Fruit fly (Drosophila melanogaster) whole organism, embryonic: ENCODE measurements around the gene Hasp.

Source experiments
- Abd-B ChIP-seq: fragments of 200-800 bp; sonication (Bioruptor generic); optimal IDR thresholded peaks from 2 replicates; lab custom pipeline; 2018; ENCODE audit warnings: missing biosample characterization, mild to moderate bottlenecking, missing genetic modification characterization, moderate library complexity
- Adf1 ChIP-seq: fragments of 200-800 bp; sonication (Bioruptor generic); IDR thresholded peaks from 2 replicates; pipeline ENCODE4 v1.3.6; 2022; ENCODE audit warnings: missing biosample characterization, missing genetic modification characterization
- CG10431 ChIP-seq: fragments of 200-800 bp; sonication (Bioruptor generic); optimal IDR thresholded peaks from 3 replicates; lab custom pipeline; 2018; ENCODE audit warnings: missing biosample characterization, mild to moderate bottlenecking, missing genetic modification characterization
- CG10979 ChIP-seq: fragments of 200-800 bp; sonication (Bioruptor generic); optimal IDR thresholded peaks from 2 replicates; lab custom pipeline; 2018; ENCODE audit warnings: missing biosample characterization, mild to moderate bottlenecking, missing genetic modification characterization, moderate library complexity
- CG11085 ChIP-seq: fragments of 200-800 bp; sonication (Bioruptor generic); IDR thresholded peaks from 2 replicates; pipeline ENCODE4 v1.3.6; 2022; ENCODE audit warnings: missing biosample characterization, missing genetic modification characterization
- CG12744 ChIP-seq: fragments of 200-800 bp; sonication (Bioruptor generic); optimal IDR thresholded peaks from 2 replicates; lab custom pipeline; 2016; ENCODE audit warnings: missing biosample characterization, missing genetic modification characterization
- CG13123 ChIP-seq: fragments of 200-800 bp; sonication (Bioruptor generic); optimal IDR thresholded peaks from 2 replicates; lab custom pipeline; 2016; ENCODE audit warnings: missing biosample characterization, missing genetic modification characterization
- CG13424 ChIP-seq: fragments of 200-800 bp; sonication (Bioruptor generic); optimal IDR thresholded peaks from 2 replicates; lab custom pipeline; 2019; ENCODE audit warnings: missing biosample characterization, mild to moderate bottlenecking, missing genetic modification characterization, moderate library complexity
- CG14667 ChIP-seq: fragments of 200-800 bp; sonication (Bioruptor generic); IDR thresholded peaks from 2 replicates; pipeline ENCODE4 v1.3.6; 2022; ENCODE audit warnings: missing biosample characterization, missing genetic modification characterization
- CG15011 ChIP-seq: fragments of 200-800 bp; sonication (Bioruptor generic); optimal IDR thresholded peaks from 3 replicates; lab custom pipeline; 2018; ENCODE audit warnings: missing biosample characterization, mild to moderate bottlenecking, missing genetic modification characterization
- CG15514 ChIP-seq: fragments of 200-800 bp; sonication (Bioruptor generic); optimal IDR thresholded peaks from 3 replicates; lab custom pipeline; 2017; ENCODE audit warnings: missing biosample characterization, missing genetic modification characterization, mild to moderate bottlenecking, moderate library complexity, missing genetic modification reagents
- CG1602 ChIP-seq: fragments of 200-800 bp; sonication (Bioruptor generic); optimal IDR thresholded peaks from 3 replicates; lab custom pipeline; 2016; ENCODE audit warnings: missing biosample characterization, missing genetic modification characterization
- CG16863 ChIP-seq: fragments of 200-800 bp; sonication (Bioruptor generic); optimal IDR thresholded peaks from 3 replicates; lab custom pipeline; 2016; ENCODE audit warnings: missing biosample characterization, missing genetic modification characterization
- CG17829 ChIP-seq: fragments of 200-800 bp; optimal IDR thresholded peaks from 2 replicates; lab custom pipeline; 2019; ENCODE audit warnings: missing biosample characterization, mild to moderate bottlenecking, missing genetic modification characterization, moderate library complexity
- CG2120 ChIP-seq: fragments of 200-800 bp; sonication (Bioruptor generic); optimal IDR thresholded peaks from 3 replicates; lab custom pipeline; 2016; ENCODE audit warnings: missing biosample characterization, missing genetic modification characterization
- CG2678 ChIP-seq: fragments of 200-800 bp; sonication (Bioruptor generic); optimal IDR thresholded peaks from 3 replicates; lab custom pipeline; 2019; ENCODE audit warnings: missing biosample characterization, mild to moderate bottlenecking, missing genetic modification characterization, moderate library complexity
- CG5180 ChIP-seq: fragments of 200-800 bp; sonication (Bioruptor generic); optimal IDR thresholded peaks from 3 replicates; lab custom pipeline; 2017; ENCODE audit warnings: missing biosample characterization, missing genetic modification characterization, mild to moderate bottlenecking, moderate library complexity, missing genetic modification reagents
- Chrac-16 ChIP-seq: fragments of 200-800 bp; sonication (Bioruptor generic); optimal IDR thresholded peaks from 3 replicates; lab custom pipeline; 2016; ENCODE audit warnings: missing biosample characterization, missing genetic modification characterization
- Dfd ChIP-seq, 2 experiments: fragments of >200 bp; optimal IDR thresholded peaks; 2 replicates each; lab custom pipeline; 2017; ENCODE audit warnings: missing biosample characterization in 2 of 2, missing genetic modification characterization in 2 of 2
- Fer3 ChIP-seq: fragments of 200-800 bp; sonication (Bioruptor generic); optimal IDR thresholded peaks from 2 replicates; lab custom pipeline; 2018; ENCODE audit warnings: missing biosample characterization, mild to moderate bottlenecking, missing genetic modification characterization, moderate library complexity
- HLHmδ ChIP-seq: fragments of 200-800 bp; sonication (Bioruptor generic); optimal IDR thresholded peaks from 2 replicates; lab custom pipeline; 2018; ENCODE audit warnings: missing biosample characterization, mild to moderate bottlenecking, missing genetic modification characterization, moderate library complexity
- Hey ChIP-seq: fragments of 200-800 bp; sonication (Bioruptor generic); optimal IDR thresholded peaks from 3 replicates; lab custom pipeline; 2018; ENCODE audit warnings: missing biosample characterization, mild to moderate bottlenecking, missing genetic modification characterization
- HmgD ChIP-seq: fragments of 200-800 bp; sonication (Bioruptor generic); optimal IDR thresholded peaks from 3 replicates; lab custom pipeline; 2016; ENCODE audit warnings: missing biosample characterization, missing genetic modification characterization
- Hmx ChIP-seq: fragments of 200-800 bp; sonication (Bioruptor generic); optimal IDR thresholded peaks from 2 replicates; lab custom pipeline; 2016; ENCODE audit warnings: missing biosample characterization, missing genetic modification characterization
- Med ChIP-seq: fragments of 200-800 bp; sonication (Bioruptor generic); peaks from one replicate; lab custom pipeline; 2016; ENCODE audit warnings: missing biosample characterization, missing genetic modification characterization, mild to moderate bottlenecking, inconsistent platforms, moderate library complexity
- Mes4 ChIP-seq: fragments of 200-800 bp; sonication (Bioruptor generic); optimal IDR thresholded peaks from 2 replicates; lab custom pipeline; 2016; ENCODE audit warnings: missing biosample characterization, missing genetic modification characterization
- NC2α ChIP-seq: fragments of 200-800 bp; sonication (Bioruptor generic); optimal IDR thresholded peaks from 2 replicates; lab custom pipeline; 2016; ENCODE audit warnings: missing biosample characterization, missing genetic modification characterization
- Neu2 ChIP-seq: fragments of 200-800 bp; sonication (Bioruptor generic); optimal IDR thresholded peaks from 3 replicates; lab custom pipeline; 2016; ENCODE audit warnings: missing biosample characterization, missing genetic modification characterization, borderline replicate concordance
- Side ChIP-seq: fragments of 200-800 bp; sonication (Bioruptor generic); optimal IDR thresholded peaks from 2 replicates; lab custom pipeline; 2016; ENCODE audit warnings: missing biosample characterization, missing genetic modification characterization
- Six4 ChIP-seq: fragments of 200-800 bp; sonication (Bioruptor generic); optimal IDR thresholded peaks from 2 replicates; lab custom pipeline; 2016; ENCODE audit warnings: missing biosample characterization, missing genetic modification characterization
- bsh ChIP-seq, 2 experiments: fragments of 200-800 bp; sonication (Bioruptor generic); optimal IDR thresholded peaks; 2 replicates each; lab custom pipeline; 2017 to 2018; ENCODE audit warnings: mild to moderate bottlenecking in 2 of 2, missing biosample characterization in 2 of 2, missing genetic modification characterization in 2 of 2, moderate library complexity in 1 of 2
- ci ChIP-seq: fragments of 200-800 bp; sonication (Bioruptor generic); IDR thresholded peaks from 3 replicates; pipeline ENCODE4 v1.3.6; 2022; ENCODE audit warnings: missing biosample characterization, missing genetic modification characterization
- gsb ChIP-seq: fragments of 200-800 bp; sonication (Bioruptor generic); IDR thresholded peaks from 2 replicates; pipeline ENCODE4 v1.3.6; 2022; ENCODE audit warnings: missing biosample characterization, missing genetic modification characterization
- hbn ChIP-seq: fragments of 200-800 bp; sonication (Bioruptor generic); IDR thresholded peaks from 2 replicates; pipeline ENCODE4 v1.3.6; 2022; ENCODE audit warnings: missing biosample characterization, missing genetic modification characterization; ENCODE audit not compliant: partially characterized antibody
- hth ChIP-seq: fragments of >200 bp; optimal IDR thresholded peaks from 2 replicates; lab custom pipeline; 2017; ENCODE audit warnings: inconsistent platforms
- jigr1 ChIP-seq: fragments of 200-800 bp; sonication (Bioruptor generic); IDR thresholded peaks from 3 replicates; pipeline ENCODE4 v1.3.6; 2022; ENCODE audit warnings: missing biosample characterization, missing genetic modification characterization
- jing ChIP-seq: fragments of 200-800 bp; sonication (Bioruptor generic); optimal IDR thresholded peaks from 2 replicates; lab custom pipeline; 2018; ENCODE audit warnings: missing biosample characterization, mild to moderate bottlenecking, missing genetic modification characterization
- ken ChIP-seq: fragments of 200-800 bp; sonication (Bioruptor generic); IDR thresholded peaks from 3 replicates; pipeline ENCODE4 v1.3.6; 2022; ENCODE audit warnings: missing biosample characterization, missing genetic modification characterization
- lab ChIP-seq: fragments of 200-800 bp; sonication (Bioruptor generic); optimal IDR thresholded peaks from 3 replicates; lab custom pipeline; 2017; ENCODE audit warnings: missing biosample characterization, missing genetic modification characterization, mild to moderate bottlenecking, moderate library complexity, missing genetic modification reagents
- lola ChIP-seq, 3 experiments: fragments of >200 bp in 2 of 3; fragments of 200-800 bp in 1 of 3; sonication (Bioruptor generic) in 1 of 3; optimal IDR thresholded peaks; 2 replicates each; lab custom pipeline; 2017 to 2019; ENCODE audit warnings: missing biosample characterization in 3 of 3, missing genetic modification characterization in 3 of 3, mild to moderate bottlenecking in 1 of 3, moderate library complexity in 1 of 3
- oc ChIP-seq: fragments of 200-800 bp; sonication (Bioruptor generic); optimal IDR thresholded peaks from 2 replicates; lab custom pipeline; 2018; ENCODE audit warnings: missing biosample characterization, mild to moderate bottlenecking, missing genetic modification characterization, moderate library complexity
- phol ChIP-seq: fragments of 200-800 bp; sonication (Bioruptor generic); optimal IDR thresholded peaks from 3 replicates; lab custom pipeline; 2018; ENCODE audit warnings: missing biosample characterization, mild to moderate bottlenecking, missing genetic modification characterization, moderate library complexity
- psq ChIP-seq: fragments of 200-800 bp; sonication (Bioruptor generic); optimal IDR thresholded peaks from 2 replicates; lab custom pipeline; 2017; ENCODE audit warnings: missing biosample characterization, missing genetic modification characterization
- ranshi ChIP-seq: fragments of 200-800 bp; sonication (Bioruptor generic); IDR thresholded peaks from 2 replicates; pipeline ENCODE4 v1.3.6; 2022; ENCODE audit warnings: missing biosample characterization, missing genetic modification characterization
- ro ChIP-seq: fragments of 200-800 bp; sonication (Bioruptor generic); IDR thresholded peaks from 2 replicates; pipeline ENCODE4 v1.3.6; 2022; ENCODE audit warnings: missing biosample characterization, missing genetic modification characterization
- scrt ChIP-seq: fragments of 200-800 bp; sonication (Bioruptor generic); optimal IDR thresholded peaks from 2 replicates; lab custom pipeline; 2018; ENCODE audit warnings: missing biosample characterization, mild to moderate bottlenecking, missing genetic modification characterization, moderate library complexity
- slbo ChIP-seq: fragments of 200-800 bp; sonication (Bioruptor generic); IDR thresholded peaks from 2 replicates; pipeline ENCODE4 v1.3.6; 2022; ENCODE audit warnings: missing biosample characterization, missing genetic modification characterization
- so ChIP-seq: fragments of 200-800 bp; sonication (Bioruptor generic); IDR thresholded peaks from 3 replicates; pipeline ENCODE4 v1.3.6; 2022; ENCODE audit warnings: missing biosample characterization, missing genetic modification characterization

Gene Hasp

dm6 chr2L:19546869-19547710 is 30.1 kb upstream of the Hasp start, which contains the start of gene CG10337 (continued):
- peak; percentile 27 for TF ChIP-seq oc
- TF ChIP-seq Side (GFP tag; lab: Kevin White, UChicago), result no peak
- no peak for TF ChIP-seq lola (GFP tag; optimal IDR thresholded peaks at IDR 0.05; lab: Kevin White, UChicago)
- TF ChIP-seq CG16863 (GFP tag; lab: Kevin White, UChicago), result no peak
- peak; percentile 29 for TF ChIP-seq CG10979 (tag; lab: Kevin White, UChicago)
- no peak for TF ChIP-seq CG12744 (GFP tag; lab: Kevin White, UChicago)
- peak; percentile 5 for TF ChIP-seq CG17829
- TF ChIP-seq psq (GFP tag; lab: Kevin White, UChicago), result peak; percentile 86
- TF ChIP-seq CG15011, result peak; percentile 69
- TF ChIP-seq so (GFP tag; lab: Robert Waterston, UW), result peak; percentile 71
- TF ChIP-seq Abd-B (GFP tag; lab: Kevin White, UChicago), result no peak
- no peak for TF ChIP-seq hbn (GFP tag; lab: Robert Waterston, UW)
- peak; percentile 37 for TF ChIP-seq CG5180
- no peak; the same call in 2 of the 3 replicates for TF ChIP-seq ci
- TF ChIP-seq HLHmδ, result no peak
- no peak for TF ChIP-seq jing (GFP tag; lab: Kevin White, UChicago)
- TF ChIP-seq CG2678, result peak; percentile 73
- no peak for TF ChIP-seq ken (GFP tag; lab: Robert Waterston, UW)
- TF ChIP-seq scrt, result peak; percentile 11
- TF ChIP-seq jigr1 (GFP tag; lab: Robert Waterston, UW), result no peak
- TF ChIP-seq Hey, result no peak
- no peak; the same call in 1 of the 2 replicates for TF ChIP-seq gsb (GFP tag; lab: Robert Waterston, UW)
- no peak for TF ChIP-seq ro (GFP tag; lab: Robert Waterston, UW)
- no peak for TF ChIP-seq HmgD (GFP tag; lab: Kevin White, UChicago)
- TF ChIP-seq CG1602 (GFP tag; lab: Kevin White, UChicago), result peak; percentile 6
- no peak for TF ChIP-seq NC2α (GFP tag; lab: Kevin White, UChicago)
- no peak for TF ChIP-seq hth
- TF ChIP-seq CG2120 (GFP tag; lab: Kevin White, UChicago), result peak; percentile 70
- TF ChIP-seq CG15514 (GFP tag; lab: Kevin White, UChicago), result peak; percentile 53
- no peak for TF ChIP-seq Hmx (GFP tag; lab: Kevin White, UChicago)
- 0 out of 2 replicates have a peak, but pooled peaks have one; percentile 11 for TF ChIP-seq ranshi (GFP tag; lab: Robert Waterston, UW)
- peak; percentile 18 for TF ChIP-seq Six4 (GFP tag; lab: Kevin White, UChicago)
- TF ChIP-seq Dfd (GFP tag; optimal IDR thresholded peaks at IDR 0.05; lab: Kevin White, UChicago), result no peak
- TF ChIP-seq slbo, result peak; percentile 29; the same call in 1 of the 2 replicates
- peak; percentile 56 for TF ChIP-seq CG13424 (tag; lab: Kevin White, UChicago)
- peak; percentile 34; the same call in 1 of the 2 replicates for TF ChIP-seq CG14667 (GFP tag; lab: Robert Waterston, UW)
- no peak for TF ChIP-seq Mes4 (GFP tag; lab: Kevin White, UChicago)
- peak; percentile 83 for TF ChIP-seq Med
- no peak for TF ChIP-seq Chrac-16 (GFP tag; lab: Kevin White, UChicago)
- 0 out of 2 replicates have a peak, but pooled peaks have one; percentile 6 for TF ChIP-seq Adf1 (GFP tag; lab: Robert Waterston, UW)
- TF ChIP-seq CG11085 (GFP tag; lab: Robert Waterston, UW), result 0 out of 2 replicates have a peak, but pooled peaks have one; percentile 26
- TF ChIP-seq CG13123 (GFP tag; lab: Kevin White, UChicago), result no peak
- no peak for TF ChIP-seq Neu2 (GFP tag; lab: Kevin White, UChicago)
- TF ChIP-seq phol, result peak; percentile 29
- TF ChIP-seq Fer3 (tag; lab: Kevin White, UChicago), result peak; percentile 59
- peak; percentile 19 for TF ChIP-seq CG10431 (GFP tag; lab: Kevin White, UChicago)
- peak; percentile 86 for TF ChIP-seq lab (GFP tag; lab: Kevin White, UChicago)
- TF ChIP-seq bsh (GFP tag; optimal IDR thresholded peaks at IDR 0.05; lab: Kevin White, UChicago), result peak in 1 of 2 experiments; percentile 33
